Worm (Caenorhabditis elegans): Measurements from ENCODE around the gene slrp-1.

DNA sequence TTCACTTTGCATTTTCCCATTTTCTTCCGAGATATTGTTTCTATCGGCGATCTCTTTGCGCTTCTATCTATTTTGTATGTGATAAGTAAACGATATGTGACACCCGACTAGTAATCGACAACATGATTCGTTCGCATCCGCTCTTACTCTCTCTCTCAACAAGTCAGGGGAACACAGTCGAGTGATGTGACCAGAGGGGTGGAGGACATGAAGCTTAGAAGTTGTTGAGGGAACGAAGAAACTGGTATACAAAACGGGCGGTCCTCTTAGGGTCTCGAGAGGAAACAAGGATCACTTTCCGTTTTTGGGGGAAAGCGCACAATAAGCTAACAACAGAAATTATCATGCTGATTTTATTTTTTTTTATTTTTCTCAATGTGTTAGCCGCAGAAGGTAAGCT is 27.4 kb downstream of the slrp-1 start, which contains the start of gene F53F4.4:
- TF ChIP-seq ces-1 (GFP tag; optimal IDR thresholded peaks at IDR 0.05) = no peak
- TF ChIP-seq lin-32 (GFP tag; optimal IDR thresholded peaks at IDR 0.05) = no peak
- no peak for TF ChIP-seq nhr-28 (tag; optimal IDR thresholded peaks at IDR 0.05)
- no peak for TF ChIP-seq unc-62 (GFP tag; optimal IDR thresholded peaks at IDR 0.05)
- TF ChIP-seq ztf-11 (tag; optimal IDR thresholded peaks at IDR 0.05) = no peak
- no peak for TF ChIP-seq elt-3 (tag; optimal IDR thresholded peaks at IDR 0.05)
- TF ChIP-seq nhr-237 (tag; optimal IDR thresholded peaks at IDR 0.05) = no peak
- no peak for TF ChIP-seq snpc-4 (tag; optimal IDR thresholded peaks at IDR 0.05)
- TF ChIP-seq pha-4 (tag; optimal IDR thresholded peaks at IDR 0.05) = no peak
- no peak for TF ChIP-seq nhr-12 (tag; optimal IDR thresholded peaks at IDR 0.05)
- no peak for TF ChIP-seq unc-120 (tag; optimal IDR thresholded peaks at IDR 0.05; ENCODE audit: poor library complexity, severe bottlenecking)
- no peak for TF ChIP-seq unc-39 (tag; optimal IDR thresholded peaks at IDR 0.05)
